Fruit fly (Drosophila melanogaster) whole organism: ENCODE data around the gene CG6683.

Experiments used
- EcR ChIP-seq, 2 experiments: fragments of >200 bp; optimal IDR thresholded peaks; 2 replicates each; lab custom pipeline; 2017; ENCODE audit warnings: missing biosample characterization in 2 of 2, missing genetic modification characterization in 2 of 2, missing genetic modification reagents in 2 of 2
- usp ChIP-seq: fragments of >200 bp; optimal IDR thresholded peaks from 2 replicates; lab custom pipeline; 2017; ENCODE audit warnings: missing biosample characterization, missing genetic modification characterization, mixed read lengths

DNA sequence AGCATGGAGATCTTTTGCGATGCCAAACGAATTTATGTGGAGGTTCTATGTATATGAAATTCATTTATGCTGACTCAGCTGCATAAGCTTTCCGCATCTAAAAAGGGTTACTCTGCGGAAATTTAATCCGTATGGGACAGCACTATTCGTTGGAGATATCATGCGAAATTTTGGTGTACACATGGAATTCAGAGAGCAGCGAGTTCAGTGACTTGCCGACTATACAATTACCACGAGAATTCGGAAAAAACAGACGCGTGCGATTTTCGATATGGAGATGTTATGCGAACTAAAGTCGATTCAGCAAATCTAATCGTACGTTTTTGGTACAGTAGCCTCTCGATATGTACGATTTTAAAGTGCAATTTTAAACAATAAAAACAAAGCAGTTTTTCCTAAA lies 13.1 kb upstream of the CG6683 start:
- TF ChIP-seq usp (GFP tag; lab: Kevin White, UChicago) (no peak), EcR (GFP tag; optimal IDR thresholded peaks at IDR 0.05; lab: Kevin White, UChicago) (no peak)
